Fruit fly (Drosophila melanogaster) whole organism, embryonic: ENCODE results near the gene CG14866.

Experiments used
- Atf-2 ChIP-seq: fragments of 200-800 bp; sonication (Bioruptor generic); optimal IDR thresholded peaks from 2 replicates; lab custom pipeline; 2016; ENCODE audit warnings: missing biosample characterization, missing genetic modification characterization
- Bteb2 ChIP-seq: fragments of 200-800 bp; sonication (Bioruptor generic); optimal IDR thresholded peaks from 2 replicates; lab custom pipeline; 2016; ENCODE audit warnings: missing biosample characterization, missing genetic modification characterization
- CG10267 ChIP-seq: fragments of 200-800 bp; sonication (Bioruptor generic); optimal IDR thresholded peaks from 2 replicates; lab custom pipeline; 2018; ENCODE audit warnings: missing biosample characterization, mild to moderate bottlenecking, missing genetic modification characterization, moderate library complexity
- CG11456 ChIP-seq: fragments of 200-800 bp; sonication (Bioruptor generic); IDR thresholded peaks from 3 replicates; pipeline ENCODE4 v1.3.6; 2022; ENCODE audit warnings: missing biosample characterization, missing genetic modification characterization
- CG12104 ChIP-seq: fragments of 200-800 bp; sonication (Bioruptor generic); optimal IDR thresholded peaks from 3 replicates; lab custom pipeline; 2016; ENCODE audit warnings: missing biosample characterization, missing genetic modification characterization
- CG12236 ChIP-seq: fragments of 200-800 bp; sonication (Bioruptor generic); optimal IDR thresholded peaks from 2 replicates; lab custom pipeline; 2016; ENCODE audit warnings: missing biosample characterization, missing genetic modification characterization
- CG13624 ChIP-seq: fragments of 200-800 bp; sonication (Bioruptor generic); optimal IDR thresholded peaks from 2 replicates; lab custom pipeline; 2016; ENCODE audit warnings: missing biosample characterization, missing genetic modification characterization
- CG15514 ChIP-seq: fragments of 200-800 bp; sonication (Bioruptor generic); optimal IDR thresholded peaks from 3 replicates; lab custom pipeline; 2017; ENCODE audit warnings: missing biosample characterization, missing genetic modification characterization, mild to moderate bottlenecking, moderate library complexity, missing genetic modification reagents
- CG15601 ChIP-seq: fragments of 200-800 bp; sonication (Bioruptor generic); optimal IDR thresholded peaks from 3 replicates; lab custom pipeline; 2019; ENCODE audit warnings: missing biosample characterization, mild to moderate bottlenecking, missing genetic modification characterization, moderate library complexity
- CG16863 ChIP-seq: fragments of 200-800 bp; sonication (Bioruptor generic); optimal IDR thresholded peaks from 3 replicates; lab custom pipeline; 2016; ENCODE audit warnings: missing biosample characterization, missing genetic modification characterization
- CG17359 ChIP-seq: fragments of 200-800 bp; sonication (Bioruptor generic); optimal IDR thresholded peaks from 3 replicates; lab custom pipeline; 2018; ENCODE audit warnings: missing biosample characterization, mild to moderate bottlenecking, missing genetic modification characterization, moderate library complexity
- CG1832 ChIP-seq: fragments of 200-800 bp; sonication (Bioruptor generic); optimal IDR thresholded peaks from 2 replicates; lab custom pipeline; 2017; ENCODE audit warnings: missing biosample characterization, mild to moderate bottlenecking, missing genetic modification characterization, inconsistent platforms
- CG2116 ChIP-seq: fragments of 200-800 bp; sonication (Bioruptor generic); optimal IDR thresholded peaks from 3 replicates; lab custom pipeline; 2018; ENCODE audit warnings: missing biosample characterization, mild to moderate bottlenecking, missing genetic modification characterization
- CG3281 ChIP-seq: fragments of 200-800 bp; sonication (Bioruptor generic); optimal IDR thresholded peaks from 3 replicates; lab custom pipeline; 2017; ENCODE audit warnings: missing biosample characterization, mild to moderate bottlenecking, missing genetic modification characterization
- CG3995 ChIP-seq: fragments of 200-800 bp; sonication (Bioruptor generic); optimal IDR thresholded peaks from 3 replicates; lab custom pipeline; 2016; ENCODE audit warnings: missing biosample characterization, missing genetic modification characterization
- CG4282 ChIP-seq: fragments of 200-800 bp; sonication (Bioruptor generic); optimal IDR thresholded peaks from 2 replicates; lab custom pipeline; 2016; ENCODE audit warnings: missing biosample characterization, missing genetic modification characterization
- CG6765 ChIP-seq: fragments of 200-800 bp; sonication (Bioruptor generic); optimal IDR thresholded peaks from 3 replicates; lab custom pipeline; 2017; ENCODE audit warnings: missing biosample characterization, mild to moderate bottlenecking, missing genetic modification characterization
- CG7372 ChIP-seq: fragments of 200-800 bp; sonication (Bioruptor generic); IDR thresholded peaks from 2 replicates; pipeline ENCODE4 v1.3.6; 2022; ENCODE audit warnings: missing biosample characterization, missing genetic modification characterization
- CG7786 ChIP-seq: fragments of 200-800 bp; sonication (Bioruptor generic); optimal IDR thresholded peaks from 2 replicates; lab custom pipeline; 2016; ENCODE audit warnings: missing biosample characterization, missing genetic modification characterization
- CG8089 ChIP-seq: fragments of 200-800 bp; sonication (Bioruptor generic); optimal IDR thresholded peaks from 3 replicates; lab custom pipeline; 2016; ENCODE audit warnings: missing biosample characterization, missing genetic modification characterization
- CG9437 ChIP-seq: fragments of 200-800 bp; sonication (Bioruptor generic); optimal IDR thresholded peaks from 2 replicates; lab custom pipeline; 2018; ENCODE audit warnings: missing biosample characterization, mild to moderate bottlenecking, missing genetic modification characterization
- Dip3 ChIP-seq: fragments of 200-800 bp; sonication (Bioruptor generic); optimal IDR thresholded peaks from 3 replicates; lab custom pipeline; 2016; ENCODE audit warnings: missing biosample characterization, missing genetic modification characterization
- Doc3 ChIP-seq: fragments of 200-800 bp; sonication (Bioruptor generic); IDR thresholded peaks from 3 replicates; pipeline ENCODE4 v1.3.6; 2022; ENCODE audit warnings: missing biosample characterization, missing genetic modification characterization; ENCODE audit not compliant: partially characterized antibody
- E2f1 ChIP-seq: fragments of 200-800 bp; sonication (Bioruptor generic); IDR thresholded peaks from 2 replicates; pipeline ENCODE4 v1.3.6; 2022; ENCODE audit warnings: missing biosample characterization, missing genetic modification characterization
- Elba2 ChIP-seq: fragments of 200-800 bp; sonication (Bioruptor generic); optimal IDR thresholded peaks from 3 replicates; lab custom pipeline; 2016; ENCODE audit warnings: missing biosample characterization, missing genetic modification characterization
- Fer1 ChIP-seq: fragments of 200-800 bp; sonication (Bioruptor generic); optimal IDR thresholded peaks from 2 replicates; lab custom pipeline; 2017; ENCODE audit warnings: missing biosample characterization, mild to moderate bottlenecking, missing genetic modification characterization
- HLHmδ ChIP-seq: fragments of 200-800 bp; sonication (Bioruptor generic); optimal IDR thresholded peaks from 2 replicates; lab custom pipeline; 2018; ENCODE audit warnings: missing biosample characterization, mild to moderate bottlenecking, missing genetic modification characterization, moderate library complexity
- Hr78 ChIP-seq, 2 experiments: fragments of 200-800 bp in 1 of 2; fragments of >200 bp in 1 of 2; sonication (Bioruptor generic) in 1 of 2; optimal IDR thresholded peaks; 2 replicates each; lab custom pipeline; 2017 to 2019; ENCODE audit warnings: missing biosample characterization in 2 of 2, missing genetic modification characterization in 2 of 2, mild to moderate bottlenecking in 1 of 2, moderate library complexity in 1 of 2
- Nf-YC ChIP-seq: fragments of 200-800 bp; optimal IDR thresholded peaks from 3 replicates; lab custom pipeline; 2019; ENCODE audit warnings: missing biosample characterization, mild to moderate bottlenecking, missing genetic modification characterization, moderate library complexity
- amos ChIP-seq: fragments of 200-800 bp; sonication (Bioruptor generic); IDR thresholded peaks from 2 replicates; pipeline ENCODE4 v1.3.6; 2022; ENCODE audit warnings: missing biosample characterization, missing genetic modification characterization; ENCODE audit not compliant: partially characterized antibody
- ase ChIP-seq: fragments of 200-800 bp; sonication (Bioruptor generic); IDR thresholded peaks from 3 replicates; pipeline ENCODE4 v1.3.6; 2022; ENCODE audit warnings: missing biosample characterization, missing genetic modification characterization
- az2 ChIP-seq: fragments of 200-800 bp; sonication (Bioruptor generic); optimal IDR thresholded peaks from 3 replicates; lab custom pipeline; 2016; ENCODE audit warnings: missing biosample characterization, missing genetic modification characterization
- bbx ChIP-seq: fragments of 200-800 bp; sonication (Bioruptor generic); IDR thresholded peaks from 2 replicates; pipeline ENCODE4 v1.3.6; 2022; ENCODE audit warnings: missing biosample characterization, missing genetic modification characterization; ENCODE audit not compliant: partially characterized antibody
- crp ChIP-seq, 2 experiments: fragments of 200-800 bp; sonication (Bioruptor generic); optimal IDR thresholded peaks; 2 replicates in 1 of 2; 3 replicates in 1 of 2; lab custom pipeline; 2017; ENCODE audit warnings: missing biosample characterization in 2 of 2, missing genetic modification characterization in 2 of 2, mild to moderate bottlenecking in 1 of 2, moderate library complexity in 1 of 2
- da ChIP-seq: fragments of 200-800 bp; sonication (Bioruptor generic); optimal IDR thresholded peaks from 2 replicates; lab custom pipeline; 2016; ENCODE audit warnings: missing biosample characterization, missing genetic modification characterization
- fu2 ChIP-seq: fragments of 200-800 bp; sonication (Bioruptor generic); optimal IDR thresholded peaks from 2 replicates; lab custom pipeline; 2016; ENCODE audit warnings: missing biosample characterization, missing genetic modification characterization
- gcm ChIP-seq: fragments of 200-800 bp; sonication (Bioruptor generic); optimal IDR thresholded peaks from 2 replicates; lab custom pipeline; 2019; ENCODE audit warnings: missing biosample characterization, mild to moderate bottlenecking, missing genetic modification characterization, moderate library complexity
- grau ChIP-seq: fragments of 200-800 bp; optimal IDR thresholded peaks from 3 replicates; lab custom pipeline; 2019; ENCODE audit warnings: missing biosample characterization, mild to moderate bottlenecking, missing genetic modification characterization, moderate library complexity
- inv ChIP-seq: fragments of 200-800 bp; sonication (Bioruptor generic); IDR thresholded peaks from 2 replicates; pipeline ENCODE4 v1.3.6; 2022; ENCODE audit warnings: missing biosample characterization, missing genetic modification characterization; ENCODE audit not compliant: partially characterized antibody
- pnt ChIP-seq: fragments of 200-800 bp; sonication (Bioruptor generic); optimal IDR thresholded peaks from 3 replicates; lab custom pipeline; 2016; ENCODE audit warnings: missing biosample characterization, missing genetic modification characterization
- prd ChIP-seq, 3 experiments: fragments of >200 bp in 2 of 3; fragments of 200-800 bp in 1 of 3; sonication (Bioruptor generic) in 1 of 3; optimal IDR thresholded peaks in 2 of 3; IDR thresholded peaks in 1 of 3; 2 replicates in 2 of 3; 3 replicates in 1 of 3; pipeline versions ENCODE4 v1.3.6 to Lab custom; 2017 to 2022; ENCODE audit warnings: missing biosample characterization in 1 of 3, missing genetic modification characterization in 1 of 3
- run ChIP-seq: fragments of 200-800 bp; sonication (Bioruptor generic); optimal IDR thresholded peaks from 3 replicates; lab custom pipeline; 2018; ENCODE audit warnings: missing biosample characterization, mild to moderate bottlenecking, missing genetic modification characterization
- salm ChIP-seq: fragments of 200-800 bp; sonication (Bioruptor generic); optimal IDR thresholded peaks from 2 replicates; lab custom pipeline; 2018; ENCODE audit warnings: missing biosample characterization, mild to moderate bottlenecking, missing genetic modification characterization
- sens-2 ChIP-seq: fragments of 200-800 bp; sonication (Bioruptor generic); IDR thresholded peaks from 2 replicates; pipeline ENCODE4 v1.3.6; 2022; ENCODE audit warnings: missing biosample characterization, missing genetic modification characterization
- sug ChIP-seq: fragments of 200-800 bp; optimal IDR thresholded peaks from 2 replicates; lab custom pipeline; 2019; ENCODE audit warnings: missing biosample characterization, mild to moderate bottlenecking, missing genetic modification characterization, moderate library complexity
- tio ChIP-seq: fragments of 200-800 bp; sonication (Bioruptor generic); optimal IDR thresholded peaks from 2 replicates; lab custom pipeline; 2017; ENCODE audit warnings: missing biosample characterization, missing genetic modification characterization, inconsistent platforms
- unpg ChIP-seq: fragments of 200-800 bp; sonication (Bioruptor generic); optimal IDR thresholded peaks from 3 replicates; lab custom pipeline; 2018; ENCODE audit warnings: missing biosample characterization, mild to moderate bottlenecking, missing genetic modification characterization, moderate library complexity
- vnd ChIP-seq: fragments of 200-800 bp; sonication (Bioruptor generic); IDR thresholded peaks from 3 replicates; pipeline ENCODE4 v1.3.6; 2022; ENCODE audit warnings: missing biosample characterization, missing genetic modification characterization; ENCODE audit not compliant: partially characterized antibody

Gene CG14866

DNA sequence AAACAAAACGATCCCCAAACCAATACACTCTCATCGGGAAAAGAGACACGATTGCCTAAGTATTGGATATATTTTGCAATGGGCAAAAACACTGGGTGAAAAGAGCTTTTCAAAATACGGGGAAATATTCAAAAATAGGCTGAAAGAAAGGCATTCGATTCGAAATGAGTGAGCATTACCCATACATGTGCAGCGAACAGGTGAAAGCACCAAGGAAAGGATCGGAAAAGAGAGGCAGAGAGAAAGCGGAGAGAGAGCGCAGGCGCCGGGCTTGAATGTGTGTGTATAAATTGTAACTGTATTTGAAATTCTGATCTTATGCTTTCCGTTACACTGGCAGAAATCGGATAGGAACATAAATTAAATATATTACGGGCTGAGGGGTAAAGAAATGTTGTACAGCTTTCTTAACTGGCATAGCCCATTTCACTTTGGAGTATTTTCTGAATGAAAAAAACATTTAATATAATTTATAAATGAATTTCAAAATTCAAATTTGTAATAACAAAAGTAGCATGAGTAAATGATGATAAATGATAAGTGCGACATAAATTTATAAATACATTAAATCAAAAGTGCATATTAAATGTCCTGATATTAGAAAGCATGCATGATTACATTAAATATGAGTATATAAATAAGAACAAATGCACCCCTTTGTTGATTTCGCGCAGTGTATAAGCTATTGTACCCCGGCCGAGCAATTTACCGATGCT, 35.5 kb upstream of the CG14866 start (continued):
- no peak for TF ChIP-seq Elba2 (GFP tag; lab: Kevin White, UChicago)
- TF ChIP-seq Dip3 (GFP tag; lab: Kevin White, UChicago), result peak; percentile 11
- no peak for TF ChIP-seq CG13624 (GFP tag; lab: Kevin White, UChicago)
- TF ChIP-seq grau (tag; lab: Kevin White, UChicago), result peak; percentile 80
- no peak for TF ChIP-seq CG16863 (GFP tag; lab: Kevin White, UChicago)
- no peak for TF ChIP-seq inv (GFP tag; lab: Robert Waterston, UW)
- TF ChIP-seq crp (GFP tag; optimal IDR thresholded peaks at IDR 0.05; lab: Kevin White, UChicago), result peak in 1 of 2 experiments; percentile 2
- TF ChIP-seq CG10267 (tag; lab: Kevin White, UChicago), result peak; percentile 76
- TF ChIP-seq da (GFP tag; lab: Kevin White, UChicago), result no peak
- TF ChIP-seq HLHmδ (GFP tag; lab: Kevin White, UChicago), result no peak
- TF ChIP-seq CG11456 (GFP tag; lab: Robert Waterston, UW), result no peak
- peak; percentile 31 for TF ChIP-seq salm
- TF ChIP-seq gcm (GFP tag; lab: Kevin White, UChicago), result peak; percentile 64
- no peak for TF ChIP-seq bbx (GFP tag; lab: Robert Waterston, UW)
- TF ChIP-seq CG15514 (GFP tag; lab: Kevin White, UChicago), result no peak
- peak; percentile 29 for TF ChIP-seq Bteb2 (GFP tag; lab: Kevin White, UChicago)
- TF ChIP-seq CG15601, result no peak
- no peak for TF ChIP-seq CG6765
- TF ChIP-seq az2 (GFP tag; lab: Kevin White, UChicago), result peak; percentile 79
- TF ChIP-seq sug, result peak; percentile 62
- no peak for TF ChIP-seq prd (optimal IDR thresholded peaks at IDR 0.05; lab: Kevin White, UChicago)
- TF ChIP-seq prd (GFP tag; IDR thresholded peaks at IDR 0.05; lab: Robert Waterston, UW), result peak; percentile 61; the same call in 2 of the 3 replicates
- no peak for TF ChIP-seq Doc3 (GFP tag; lab: Robert Waterston, UW)
- peak; percentile 48 for TF ChIP-seq CG17359
- TF ChIP-seq CG4282 (GFP tag; lab: Kevin White, UChicago), result no peak
- peak in 1 of 2 experiments; percentile 64 for TF ChIP-seq Hr78 (GFP tag; optimal IDR thresholded peaks at IDR 0.05; lab: Kevin White, UChicago)
- TF ChIP-seq ase (GFP tag; lab: Robert Waterston, UW), result no peak
- no peak for TF ChIP-seq pnt (GFP tag; lab: Kevin White, UChicago)
- peak; percentile 86 for TF ChIP-seq tio (GFP tag; lab: Kevin White, UChicago)
- no peak for TF ChIP-seq Fer1 (GFP tag; lab: Kevin White, UChicago)
- no peak for TF ChIP-seq CG12236 (GFP tag; lab: Kevin White, UChicago)
- peak; percentile 32; the same call in 1 of the 2 replicates for TF ChIP-seq E2f1 (GFP tag; lab: Robert Waterston, UW)
- no peak for TF ChIP-seq CG1832 (GFP tag; lab: Kevin White, UChicago)
- peak; percentile 77 for TF ChIP-seq CG9437 (GFP tag; lab: Kevin White, UChicago)
- no peak for TF ChIP-seq Atf-2 (GFP tag; lab: Kevin White, UChicago)
- peak; percentile 36 for TF ChIP-seq CG2116 (GFP tag; lab: Kevin White, UChicago)
- peak; percentile 67 for TF ChIP-seq unpg (GFP tag; lab: Kevin White, UChicago)
- no peak for TF ChIP-seq CG8089
- peak; percentile 34 for TF ChIP-seq run (tag; lab: Kevin White, UChicago)
- TF ChIP-seq fu2 (GFP tag; lab: Kevin White, UChicago), result no peak
- no peak for TF ChIP-seq CG7786 (GFP tag; lab: Kevin White, UChicago)
- peak; percentile 62 for TF ChIP-seq CG12104 (GFP tag; lab: Kevin White, UChicago)
- peak; percentile 64 for TF ChIP-seq CG3281 (GFP tag; lab: Kevin White, UChicago)
- TF ChIP-seq CG3995 (GFP tag; lab: Kevin White, UChicago), result no peak
- no peak for TF ChIP-seq amos (GFP tag; lab: Robert Waterston, UW)
- TF ChIP-seq CG7372 (GFP tag; lab: Robert Waterston, UW), result 0 out of 2 replicates have a peak, but pooled peaks have one; percentile 25
- TF ChIP-seq sens-2 (GFP tag; lab: Robert Waterston, UW), result no peak
- TF ChIP-seq Nf-YC (tag; lab: Kevin White, UChicago), result peak; percentile 63
- no peak for TF ChIP-seq vnd (GFP tag; lab: Robert Waterston, UW)
